Fruit fly (Drosophila melanogaster) whole organism, wandering third instar larva: ENCODE data around the gene CG16865.

ENCODE experiments used
- CrebA ChIP-seq: fragments of 200-800 bp; sonication (Bioruptor generic); optimal IDR thresholded peaks from 2 replicates; lab custom pipeline; 2016; ENCODE audit warnings: missing biosample characterization, mild to moderate bottlenecking, missing genetic modification characterization, borderline replicate concordance
- Dfd ChIP-seq: fragments of >200 bp; optimal IDR thresholded peaks from 2 replicates; lab custom pipeline; 2017; ENCODE audit warnings: missing biosample characterization, missing genetic modification characterization
- GATAd ChIP-seq: sonication (Bioruptor generic); optimal IDR thresholded peaks from 2 replicates; lab custom pipeline; 2016; ENCODE audit warnings: missing biosample characterization, missing genetic modification characterization
- Hnf4 ChIP-seq: fragments of 200-800 bp; sonication (Bioruptor generic); optimal IDR thresholded peaks from 2 replicates; lab custom pipeline; 2016; ENCODE audit warnings: missing biosample characterization, mild to moderate bottlenecking, missing genetic modification characterization
- Hr83 ChIP-seq: fragments of 200-300 bp; sonication (Bioruptor generic); optimal IDR thresholded peaks from 2 replicates; lab custom pipeline; 2016; ENCODE audit warnings: missing biosample characterization, mild to moderate bottlenecking, missing genetic modification characterization, moderate library complexity; ENCODE audit not compliant: poor library complexity, severe bottlenecking
- Myc ChIP-seq: fragments of >200 bp; optimal IDR thresholded peaks from 2 replicates; lab custom pipeline; 2017
- N ChIP-seq: fragments of >200 bp; optimal IDR thresholded peaks from 2 replicates; lab custom pipeline; 2018; ENCODE audit warnings: missing biosample characterization, missing external identifiers, missing genetic modification characterization
- OdsH ChIP-seq: fragments of 200-800 bp; sonication (Bioruptor generic); optimal IDR thresholded peaks from 2 replicates; lab custom pipeline; 2016; ENCODE audit warnings: missing biosample characterization, mild to moderate bottlenecking, missing genetic modification characterization
- Rel ChIP-seq, 2 experiments: fragments of 200-800 bp; sonication (Bioruptor generic) in 1 of 2; optimal IDR thresholded peaks; 2 replicates in 1 of 2; 3 replicates in 1 of 2; lab custom pipeline; 2016 to 2019; ENCODE audit warnings: mild to moderate bottlenecking in 2 of 2, missing biosample characterization in 2 of 2, missing genetic modification characterization in 2 of 2, moderate library complexity in 1 of 2
- Sp1 ChIP-seq: fragments of 200-800 bp; sonication (Bioruptor generic); optimal IDR thresholded peaks from 3 replicates; lab custom pipeline; 2019; ENCODE audit warnings: missing biosample characterization, mild to moderate bottlenecking, missing genetic modification characterization, moderate library complexity
- Vsx2 ChIP-seq: fragments of 200-300, 225-300 bp; sonication (Bioruptor generic); optimal IDR thresholded peaks from 2 replicates; lab custom pipeline; 2018; ENCODE audit warnings: missing biosample characterization, missing genetic modification characterization; ENCODE audit not compliant: partially characterized antibody
- brk ChIP-seq: fragments of 200-800 bp; sonication (Bioruptor generic); optimal IDR thresholded peaks from 2 replicates; lab custom pipeline; 2016; ENCODE audit warnings: missing biosample characterization, mild to moderate bottlenecking, missing genetic modification characterization
- dl ChIP-seq, 2 experiments: fragments of 175-275, 200-275 bp in 1 of 2; fragments of 200-275 bp in 1 of 2; sonication (Bioruptor generic); optimal IDR thresholded peaks; lab custom pipeline; 2018; ENCODE audit warnings: mild to moderate bottlenecking in 2 of 2, missing biosample characterization in 2 of 2, missing genetic modification characterization in 2 of 2, moderate library complexity in 2 of 2; ENCODE audit not compliant: partially characterized antibody in 2 of 2, insufficient read depth in 1 of 2
- dsf ChIP-seq: sonication (Bioruptor generic); optimal IDR thresholded peaks from 2 replicates; lab custom pipeline; 2016; ENCODE audit warnings: missing biosample characterization, missing genetic modification characterization, borderline replicate concordance
- ey ChIP-seq: fragments of 200-800 bp; sonication (Bioruptor generic); optimal IDR thresholded peaks from 2 replicates; lab custom pipeline; 2016; ENCODE audit warnings: missing biosample characterization, missing genetic modification characterization
- foxo ChIP-seq, 2 experiments: fragments of 200-800 bp; sonication (Bioruptor generic); optimal IDR thresholded peaks; 2 replicates in 1 of 2; 3 replicates in 1 of 2; lab custom pipeline; 2016 to 2017; ENCODE audit warnings: missing biosample characterization in 2 of 2, missing genetic modification characterization in 2 of 2
- fru ChIP-seq: fragments of 200-800 bp; sonication (Bioruptor generic); optimal IDR thresholded peaks from 3 replicates; lab custom pipeline; 2016; ENCODE audit warnings: missing biosample characterization, mild to moderate bottlenecking, missing genetic modification characterization
- h ChIP-seq: fragments of 200-800 bp; sonication (Bioruptor generic); optimal IDR thresholded peaks from 3 replicates; lab custom pipeline; 2016; ENCODE audit warnings: missing biosample characterization, mild to moderate bottlenecking, missing genetic modification characterization
- jim ChIP-seq: fragments of 175-275, 200-325 bp; sonication (Bioruptor generic); optimal IDR thresholded peaks from 2 replicates; lab custom pipeline; 2016; ENCODE audit warnings: missing biosample characterization, mild to moderate bottlenecking, missing genetic modification characterization
- lola ChIP-seq: fragments of >200 bp; optimal IDR thresholded peaks from 2 replicates; lab custom pipeline; 2017; ENCODE audit warnings: missing biosample characterization, missing genetic modification characterization
- pan ChIP-seq: fragments of >200 bp; optimal IDR thresholded peaks from 2 replicates; lab custom pipeline; 2017
- psq ChIP-seq: fragments of 200-800 bp; sonication (Bioruptor generic); optimal IDR thresholded peaks from 3 replicates; lab custom pipeline; 2017; ENCODE audit warnings: missing biosample characterization, mild to moderate bottlenecking, missing genetic modification characterization, moderate library complexity
- rgr ChIP-seq: fragments of 200-800 bp; sonication (Bioruptor generic); optimal IDR thresholded peaks from 3 replicates; lab custom pipeline; 2016; ENCODE audit warnings: missing biosample characterization, mild to moderate bottlenecking, missing genetic modification characterization
- sv ChIP-seq: fragments of 200-800 bp; sonication (Bioruptor generic); optimal IDR thresholded peaks from 3 replicates; lab custom pipeline; 2016; ENCODE audit warnings: missing biosample characterization, missing genetic modification characterization
- usp ChIP-seq: fragments of >200 bp; optimal IDR thresholded peaks from 2 replicates; lab custom pipeline; 2017; ENCODE audit warnings: missing biosample characterization, missing genetic modification characterization

CG16865 gene

dm6 chr2L:13845178-13845577 is 33.9 kb downstream of the CG16865 start, which contains the start of gene CG8997 (continued):
- TF ChIP-seq dl (GFP tag; optimal IDR thresholded peaks at IDR 0.05; lab: Kevin White, UChicago; ENCODE audit: insufficient read depth in 1 of 2, partially characterized antibody in 2 of 2) = no peak
- TF ChIP-seq pan (lab: Kevin White, UChicago) = no peak
- TF ChIP-seq Hnf4 (GFP tag; lab: Kevin White, UChicago) = peak; percentile 58
- peak; percentile 71 for TF ChIP-seq Hr83 (GFP tag; lab: Kevin White, UChicago)
- no peak for TF ChIP-seq Rel (GFP tag; optimal IDR thresholded peaks at IDR 0.05; lab: Kevin White, UChicago)
- TF ChIP-seq Rel (tag; optimal IDR thresholded peaks at IDR 0.05; lab: Kevin White, UChicago) = peak; percentile 23
- no peak for TF ChIP-seq sv (GFP tag; lab: Kevin White, UChicago)
- no peak for TF ChIP-seq ey (GFP tag; lab: Kevin White, UChicago)
- TF ChIP-seq rgr = peak; percentile 7
- TF ChIP-seq psq (GFP tag; lab: Kevin White, UChicago) = no peak
- TF ChIP-seq fru (GFP tag; lab: Kevin White, UChicago) = no peak
- no peak for TF ChIP-seq Sp1 (GFP tag; lab: Kevin White, UChicago)
- TF ChIP-seq, all 38 proteins: peak for 12

dm6 chr2L:13846239-13846802 is 35.0 kb downstream of the CG16865 start, which contains the start of gene CG7916:
Gene CG7916 (plus strand): TSS chr2L:13846752.
- TF ChIP-seq foxo (GFP tag; optimal IDR thresholded peaks at IDR 0.05; lab: Kevin White, UChicago) = no peak
- peak; percentile 27 for TF ChIP-seq h

dm6 chr2L:13847625-13848024 is 36.3 kb downstream of the CG16865 start, which contains the start of gene CG7953:
Gene CG7953 (plus strand): TSS chr2L:13847925.
- TF ChIP-seq Rel (GFP tag; optimal IDR thresholded peaks at IDR 0.05; lab: Kevin White, UChicago) (no peak), Rel (tag; optimal IDR thresholded peaks at IDR 0.05; lab: Kevin White, UChicago) (peak; percentile 70), h (no peak), Vsx2 (GFP tag; lab: Kevin White, UChicago) (peak; percentile 3)

- TF ChIP-seq lola (GFP tag; lab: Kevin White, UChicago) (no peak), Myc (no peak), OdsH (no peak)
Observed at dm6 chr2L:13849125-13849524, 37.8 kb downstream of the CG16865 start, which contains the start of gene CG7968. Gene CG7968 (plus strand): TSS chr2L:13849400.

dm6 chr2L:13851098-13851497 is 39.8 kb downstream of the CG16865 start:
- no peak for TF ChIP-seq ey (GFP tag; lab: Kevin White, UChicago)
- TF ChIP-seq N (GFP tag; lab: Kevin White, UChicago) = no peak
- no peak for TF ChIP-seq lola (GFP tag; lab: Kevin White, UChicago)
- no peak for TF ChIP-seq rgr
- no peak for TF ChIP-seq fru (GFP tag; lab: Kevin White, UChicago)
- no peak for TF ChIP-seq Dfd (GFP tag; lab: Kevin White, UChicago)
- TF ChIP-seq GATAd (GFP tag; lab: Kevin White, UChicago) = no peak
- no peak for TF ChIP-seq sv (GFP tag; lab: Kevin White, UChicago)
- TF ChIP-seq dsf (GFP tag; lab: Kevin White, UChicago) = no peak
- TF ChIP-seq Rel (GFP tag; optimal IDR thresholded peaks at IDR 0.05; lab: Kevin White, UChicago) = no peak
- no peak for TF ChIP-seq Rel (tag; optimal IDR thresholded peaks at IDR 0.05; lab: Kevin White, UChicago)
- TF ChIP-seq CrebA (GFP tag; lab: Kevin White, UChicago) = no peak
- TF ChIP-seq jim (GFP tag; lab: Kevin White, UChicago) = no peak
- TF ChIP-seq h = no peak
- TF ChIP-seq brk (GFP tag; lab: Kevin White, UChicago) = no peak
- TF ChIP-seq usp (GFP tag; lab: Kevin White, UChicago) = no peak
- TF ChIP-seq, all 38 proteins: peak for 0
